Worm (Caenorhabditis elegans) whole organism, L4 larva: ENCODE measurements around the gene F22E5.17.
"Not testable (repeated sequence)": the region's sequence is repeated elsewhere in the genome, so short reads cannot be mapped to it uniquely, and the experiment has no call there.

ENCODE experiments used
- ceh-32 ChIP-seq: sonication (generic microtip); optimal IDR thresholded peaks from 2 replicates; lab custom pipeline; 2016; ENCODE audit warnings: mild to moderate bottlenecking, missing genetic modification characterization, missing compliant biosample characterization; ENCODE audit not compliant: poor library complexity
- nhr-237 ChIP-seq: sonication (generic microtip); optimal IDR thresholded peaks from 2 replicates; lab custom pipeline; 2017; ENCODE audit warnings: missing biosample characterization, missing genetic modification characterization
- pha-4 ChIP-seq, 2 experiments: fragments of 150-350 bp in 1 of 2; fragments of 200-800 bp in 1 of 2; sonication (Bioruptor generic) in 1 of 2; IDR thresholded peaks in 1 of 2; optimal IDR thresholded peaks in 1 of 2; 2 replicates each; pipeline versions ENCODE4 v1.3.6 to Lab custom; 2014 to 2022; ENCODE audit warnings: missing genetic modification characterization in 2 of 2, missing genetic modification reagents in 2 of 2, missing biosample characterization in 1 of 2, missing compliant biosample characterization in 1 of 2
- skn-1 ChIP-seq: fragments of 150-350 bp; optimal IDR thresholded peaks from 2 replicates; lab custom pipeline; 2014; ENCODE audit warnings: missing biosample characterization, missing genetic modification characterization
- unc-130 ChIP-seq: sonication (generic microtip); optimal IDR thresholded peaks from 2 replicates; lab custom pipeline; 2016; ENCODE audit warnings: missing genetic modification reagents, missing genetic modification characterization, missing compliant biosample characterization
- zag-1 ChIP-seq: fragments of 150-350 bp; optimal IDR thresholded peaks from 2 replicates; lab custom pipeline; 2014; ENCODE audit warnings: missing biosample characterization, missing genetic modification characterization

- TF ChIP-seq unc-130; pha-4 (GFP tag; IDR thresholded peaks at IDR 0.05; lab: Robert Waterston, UW); pha-4 (tag; optimal IDR thresholded peaks at IDR 0.05; lab: Kevin White, UChicago); nhr-237; ceh-32 (tag; lab: Kevin White, UChicago); zag-1; skn-1 (tag; lab: Kevin White, UChicago): not testable (repeated sequence)
Observed at ce11 chrII:2688616-2689015, 10.8 kb downstream of the F22E5.17 start, which contains the start of gene nspf-2.
